Worm (Caenorhabditis elegans) whole organism, L2 larva: Measurements from ENCODE around the gene C50E3.12.
A peak's percentile ranks its signal among the peaks of the same experiment; 100 is the strongest.

Experiments used
- C34F6.9 ChIP-seq: fragments of 150-350 bp; optimal IDR thresholded peaks from 2 replicates; lab custom pipeline; 2014; ENCODE audit warnings: missing biosample characterization, missing genetic modification characterization
- F13H6.1 ChIP-seq: sonication (generic microtip); optimal IDR thresholded peaks from 2 replicates; lab custom pipeline; 2016; ENCODE audit warnings: missing genetic modification characterization, missing compliant biosample characterization
- ZK546.5 ChIP-seq: sonication (generic microtip); optimal IDR thresholded peaks from 2 replicates; lab custom pipeline; 2017; ENCODE audit warnings: missing biosample characterization, missing genetic modification characterization
- aly-2 ChIP-seq: fragments of 150-350 bp; optimal IDR thresholded peaks from 2 replicates; lab custom pipeline; 2014; ENCODE audit warnings: missing biosample characterization, missing genetic modification characterization
- ama-1 ChIP-seq: fragments of 150-350 bp; optimal IDR thresholded peaks from 2 replicates; lab custom pipeline; 2018; ENCODE audit warnings: inconsistent platforms
- blmp-1 ChIP-seq: sonication (generic microtip); optimal IDR thresholded peaks from 2 replicates; lab custom pipeline; 2017; ENCODE audit warnings: missing genetic modification characterization, mild to moderate bottlenecking, missing compliant biosample characterization, antibody characterized with exemption, moderate library complexity; ENCODE audit not compliant: insufficient read depth
- ceh-16 ChIP-seq: fragments of 150-350 bp; optimal IDR thresholded peaks from 2 replicates; lab custom pipeline; 2014; ENCODE audit warnings: missing biosample characterization, missing genetic modification characterization
- ceh-82 ChIP-seq: fragments of 150-350 bp; optimal IDR thresholded peaks from 2 replicates; lab custom pipeline; 2014; ENCODE audit warnings: missing biosample characterization, missing genetic modification characterization
- crh-2 ChIP-seq: sonication (generic microtip); optimal IDR thresholded peaks from 2 replicates; lab custom pipeline; 2017; ENCODE audit warnings: missing biosample characterization, missing genetic modification characterization
- dmd-4 ChIP-seq: sonication (generic microtip); optimal IDR thresholded peaks from 2 replicates; lab custom pipeline; 2017; ENCODE audit warnings: missing biosample characterization, missing genetic modification characterization
- egl-27 ChIP-seq: sonication (generic microtip); optimal IDR thresholded peaks from 3 replicates; lab custom pipeline; 2017; ENCODE audit warnings: missing biosample characterization, missing genetic modification reagents, missing genetic modification characterization
- elt-3 ChIP-seq: sonication (generic microtip); optimal IDR thresholded peaks from 2 replicates; lab custom pipeline; 2017; ENCODE audit warnings: missing biosample characterization, missing genetic modification characterization
- fos-1 ChIP-seq: fragments of 150-350 bp; optimal IDR thresholded peaks from 2 replicates; lab custom pipeline; 2014; ENCODE audit warnings: missing biosample characterization, missing genetic modification characterization
- gmeb-1 ChIP-seq: fragments of 150-350 bp; optimal IDR thresholded peaks from 2 replicates; lab custom pipeline; 2014; ENCODE audit warnings: missing biosample characterization, missing genetic modification characterization
- lin-11 ChIP-seq: fragments of 150-350 bp; sonication (generic microtip); optimal IDR thresholded peaks from 2 replicates; lab custom pipeline; 2014; ENCODE audit warnings: missing biosample characterization, missing genetic modification characterization, inconsistent platforms, mixed read lengths
- lin-13 ChIP-seq: fragments of 150-350 bp; optimal IDR thresholded peaks from 2 replicates; lab custom pipeline; 2014; ENCODE audit warnings: missing biosample characterization, missing genetic modification reagents, missing genetic modification characterization
- lin-39 ChIP-seq: fragments of 150-350 bp; optimal IDR thresholded peaks from 2 replicates; lab custom pipeline; 2014; ENCODE audit warnings: missing biosample characterization, missing genetic modification reagents, missing genetic modification characterization
- lsy-2 ChIP-seq, 2 experiments: fragments of 150-350 bp in 1 of 2; sonication (generic microtip) in 1 of 2; optimal IDR thresholded peaks; 2 replicates each; lab custom pipeline; 2014 to 2017; ENCODE audit warnings: missing biosample characterization in 2 of 2, missing genetic modification characterization in 2 of 2
- mab-5 ChIP-seq: fragments of 150-350 bp; optimal IDR thresholded peaks from 2 replicates; lab custom pipeline; 2014; ENCODE audit warnings: missing biosample characterization, missing genetic modification characterization
- mbf-1 ChIP-seq: sonication (generic microtip); optimal IDR thresholded peaks from 2 replicates; lab custom pipeline; 2017; ENCODE audit warnings: missing biosample characterization, missing genetic modification characterization
- nhr-10 ChIP-seq: sonication (generic microtip); optimal IDR thresholded peaks from 2 replicates; lab custom pipeline; 2017; ENCODE audit warnings: missing biosample characterization, missing genetic modification characterization
- nhr-12 ChIP-seq: fragments of 150-350 bp; optimal IDR thresholded peaks from 2 replicates; lab custom pipeline; 2014; ENCODE audit warnings: missing biosample characterization, missing genetic modification characterization
- nhr-129 ChIP-seq: fragments of 150-350 bp; optimal IDR thresholded peaks from 2 replicates; lab custom pipeline; 2014; ENCODE audit warnings: missing biosample characterization, missing genetic modification characterization
- nhr-21 ChIP-seq: fragments of 150-350 bp; optimal IDR thresholded peaks from 2 replicates; lab custom pipeline; 2014; ENCODE audit warnings: missing biosample characterization, missing genetic modification characterization
- nhr-23 ChIP-seq: fragments of 150-350 bp; optimal IDR thresholded peaks from 2 replicates; lab custom pipeline; 2014; ENCODE audit warnings: missing biosample characterization, missing genetic modification reagents, missing genetic modification characterization
- nhr-237 ChIP-seq: fragments of 150-350 bp; optimal IDR thresholded peaks from 2 replicates; lab custom pipeline; 2014; ENCODE audit warnings: missing biosample characterization, missing genetic modification characterization
- nhr-25 ChIP-seq: fragments of 150-350 bp; sonication (generic microtip); optimal IDR thresholded peaks from 3 replicates; lab custom pipeline; 2014; ENCODE audit warnings: missing biosample characterization, missing genetic modification characterization
- nhr-6 ChIP-seq: fragments of 150-350 bp; optimal IDR thresholded peaks from 2 replicates; lab custom pipeline; 2014; ENCODE audit warnings: missing biosample characterization, missing genetic modification characterization
- peb-1 ChIP-seq: fragments of 150-350 bp; optimal IDR thresholded peaks from 2 replicates; lab custom pipeline; 2014; ENCODE audit warnings: missing biosample characterization, missing genetic modification characterization
- sem-4 ChIP-seq: fragments of 150-350 bp; optimal IDR thresholded peaks from 2 replicates; lab custom pipeline; 2014; ENCODE audit warnings: missing biosample characterization, missing genetic modification reagents, missing genetic modification characterization
- skn-1 ChIP-seq: sonication (generic microtip); optimal IDR thresholded peaks from 2 replicates; lab custom pipeline; 2017; ENCODE audit warnings: missing biosample characterization, missing genetic modification characterization
- snpc-4 ChIP-seq: fragments of 150-350 bp; optimal IDR thresholded peaks from 2 replicates; lab custom pipeline; 2014; ENCODE audit warnings: missing biosample characterization, missing genetic modification characterization
- unc-39 ChIP-seq: fragments of 150-350 bp; optimal IDR thresholded peaks from 2 replicates; lab custom pipeline; 2014; ENCODE audit warnings: missing biosample characterization, missing genetic modification characterization
- unc-55 ChIP-seq: fragments of 150-350 bp; sonication (generic microtip); optimal IDR thresholded peaks from 3 replicates; lab custom pipeline; 2014; ENCODE audit warnings: missing biosample characterization, missing genetic modification reagents, missing genetic modification characterization
- unc-62 ChIP-seq: fragments of 150-350 bp; optimal IDR thresholded peaks from 2 replicates; lab custom pipeline; 2014; ENCODE audit warnings: missing biosample characterization, missing genetic modification reagents, missing genetic modification characterization
- zag-1 ChIP-seq: fragments of 150-350 bp; optimal IDR thresholded peaks from 2 replicates; lab custom pipeline; 2014; ENCODE audit warnings: missing biosample characterization, missing genetic modification characterization
- ztf-1 ChIP-seq: fragments of 200-800 bp; sonication (Bioruptor generic); conservative IDR thresholded peaks from 2 replicates; pipeline ENCODE4 v1.3.6; 2022; ENCODE audit warnings: missing genetic modification characterization, missing compliant biosample characterization
- ztf-11 ChIP-seq: sonication (generic microtip); optimal IDR thresholded peaks from 2 replicates; lab custom pipeline; 2017; ENCODE audit warnings: missing biosample characterization, missing genetic modification characterization

C50E3.12 gene

ce11 chrV:7634657-7635056 is 12.8 kb upstream of the C50E3.12 start, which contains the start of gene srd-31:
srd-31 (minus strand) TSS chrV:7634757.
- TF ChIP-seq crh-2 (tag; lab: Kevin White, UChicago) (no peak), lin-13 (GFP tag; lab: Kevin White, UChicago) (no peak), unc-39 (no peak), aly-2 (tag; lab: Kevin White, UChicago) (no peak), nhr-23 (tag; lab: Kevin White, UChicago) (no peak), unc-55 (GFP tag; lab: Kevin White, UChicago) (no peak), lin-39 (no peak), ZK546.5 (no peak), nhr-6 (tag; lab: Kevin White, UChicago) (no peak)
- TF ChIP-seq, all 48 proteins: peak for 0

DNA sequence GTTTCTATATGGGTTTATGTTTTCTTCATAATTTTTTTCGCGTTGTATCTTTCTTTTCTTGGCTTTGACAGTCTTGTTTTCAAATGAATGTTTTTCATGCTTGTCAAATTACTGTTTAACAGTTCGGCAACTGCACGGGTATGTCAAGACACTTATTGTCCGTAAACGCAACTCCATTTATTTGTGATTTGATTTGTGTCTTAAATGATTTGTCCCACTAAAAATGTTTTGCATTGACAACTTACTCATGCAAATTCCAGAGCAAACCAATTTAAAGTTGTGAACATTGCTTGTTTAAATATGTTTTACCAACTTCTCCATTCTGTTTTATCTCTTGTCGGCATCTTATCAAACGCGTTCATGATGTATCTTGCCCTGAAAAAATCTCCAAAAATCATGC is 9.9 kb upstream of the C50E3.12 start, which contains the start of gene srd-25:
TSS of gene srd-25 (plus strand) at position 301 of the 400 bp plus-strand sequence.
- TF ChIP-seq lsy-2 (tag; optimal IDR thresholded peaks at IDR 0.05; lab: Kevin White, UChicago): no peak
- TF ChIP-seq skn-1 (tag; lab: Kevin White, UChicago): no peak
- no peak for TF ChIP-seq gmeb-1 (tag; lab: Kevin White, UChicago)
- TF ChIP-seq blmp-1 (tag; lab: Kevin White, UChicago): no peak
- no peak for TF ChIP-seq mab-5 (tag; lab: Kevin White, UChicago)
- no peak for TF ChIP-seq sem-4 (tag; lab: Kevin White, UChicago)
- no peak for TF ChIP-seq fos-1 (tag; lab: Kevin White, UChicago)
- no peak for TF ChIP-seq unc-62 (GFP tag; lab: Kevin White, UChicago)
- TF ChIP-seq ztf-1 (GFP tag; lab: Robert Waterston, UW): no peak
- no peak for TF ChIP-seq elt-3
- TF ChIP-seq lin-39: no peak
- no peak for TF ChIP-seq ceh-82
- no peak for TF ChIP-seq peb-1 (tag; lab: Kevin White, UChicago)
- no peak for TF ChIP-seq nhr-10 (tag; lab: Kevin White, UChicago)
- TF ChIP-seq snpc-4 (tag; lab: Kevin White, UChicago): no peak

- TF ChIP-seq egl-27 (tag; lab: Kevin White, UChicago) (no peak), mbf-1 (no peak), crh-2 (tag; lab: Kevin White, UChicago) (no peak), unc-62 (GFP tag; lab: Kevin White, UChicago) (no peak), lsy-2 (tag; optimal IDR thresholded peaks at IDR 0.05; lab: Kevin White, UChicago) (no peak), C34F6.9 (tag; lab: Kevin White, UChicago) (no peak), nhr-129 (no peak), sem-4 (tag; lab: Kevin White, UChicago) (no peak), zag-1 (tag; lab: Kevin White, UChicago) (no peak), F13H6.1 (tag; lab: Kevin White, UChicago) (no peak), peb-1 (tag; lab: Kevin White, UChicago) (no peak), nhr-25 (no peak), ztf-11 (tag; lab: Kevin White, UChicago) (no peak), ceh-16 (tag; lab: Kevin White, UChicago) (no peak), elt-3 (no peak), unc-39 (no peak), nhr-10 (tag; lab: Kevin White, UChicago) (no peak), ceh-82 (no peak), gmeb-1 (tag; lab: Kevin White, UChicago) (no peak), nhr-6 (tag; lab: Kevin White, UChicago) (no peak)
These were observed 7.6 kb upstream of the C50E3.12 start, which contains the start of gene srd-30 for ce11 chrV:7629504-7629903. srd-30 (plus strand) TSS chrV:7629804.

DNA sequence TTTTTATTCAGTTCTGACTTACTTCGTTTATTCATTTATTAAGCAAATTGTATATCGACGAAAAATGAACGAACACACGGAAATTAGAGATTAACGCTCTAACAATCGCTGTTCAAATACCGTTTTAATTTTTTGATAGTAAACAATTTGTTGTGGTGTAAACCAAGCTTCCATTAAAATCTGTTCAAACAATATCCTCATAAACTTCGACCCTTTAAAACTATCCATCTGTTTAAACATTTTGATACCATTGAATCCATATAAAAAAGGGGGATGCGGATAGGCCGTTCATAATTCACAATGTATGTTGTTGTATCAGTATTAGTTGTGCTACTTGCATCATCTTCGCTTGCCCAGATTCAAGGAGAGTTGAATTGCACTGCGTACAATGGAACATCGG is 4.7 kb upstream of the C50E3.12 start, which contains the start of gene F07C4.6:
TSS of gene F07C4.6 (plus strand) at position 301 of the 400 bp plus-strand sequence.
- TF ChIP-seq ztf-11 (tag; lab: Kevin White, UChicago) (no peak), nhr-21 (tag; lab: Kevin White, UChicago) (peak; percentile 24)
- TF ChIP-seq, all 48 proteins: peak for 1

DNA sequence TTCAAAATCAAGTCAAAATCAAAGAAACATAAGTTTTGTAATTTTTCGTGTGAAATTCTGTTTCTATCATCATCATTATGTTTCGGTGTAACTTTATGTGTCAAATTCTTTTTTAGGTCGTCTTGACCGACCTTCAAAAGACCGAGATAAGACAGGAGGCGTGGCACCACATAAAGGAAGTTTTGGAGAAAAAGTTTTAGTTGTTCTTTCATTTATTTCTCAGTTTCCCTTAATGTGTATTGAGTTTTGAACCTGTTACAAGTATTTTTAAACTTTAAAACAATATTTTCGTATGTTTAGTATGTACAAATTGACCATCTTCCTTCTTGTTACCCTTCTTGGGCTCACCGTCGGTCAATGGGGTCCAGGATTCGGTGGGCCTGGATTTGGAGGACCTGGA is 2.8 kb upstream of the C50E3.12 start, which contains the start of gene grsp-4:
TSS of gene grsp-4 (plus strand) at position 301 of the 400 bp plus-strand sequence.
- TF ChIP-seq mab-5 (tag; lab: Kevin White, UChicago) (no peak), nhr-21 (tag; lab: Kevin White, UChicago) (no peak), gmeb-1 (tag; lab: Kevin White, UChicago) (no peak), ceh-16 (tag; lab: Kevin White, UChicago) (no peak), dmd-4 (no peak), ama-1 (no peak), unc-55 (GFP tag; lab: Kevin White, UChicago) (no peak), ztf-1 (GFP tag; lab: Robert Waterston, UW) (no peak), lsy-2 (tag; optimal IDR thresholded peaks at IDR 0.05; lab: Kevin White, UChicago) (no peak), crh-2 (tag; lab: Kevin White, UChicago) (no peak), egl-27 (tag; lab: Kevin White, UChicago) (no peak), nhr-237 (tag; lab: Kevin White, UChicago) (no peak), lin-11 (tag; lab: Kevin White, UChicago) (no peak), ZK546.5 (no peak), nhr-12 (no peak), nhr-129 (no peak), skn-1 (tag; lab: Kevin White, UChicago) (no peak), blmp-1 (tag; lab: Kevin White, UChicago) (no peak)
